Worm (Caenorhabditis elegans): ENCODE measurements around the gene C39D10.7.

ce11 chrX:7932453-7932852 is 18.7 kb upstream of the C39D10.7 start:
- TF ChIP-seq dmd-6 (GFP tag; IDR thresholded peaks at IDR 0.05): no peak
- no peak for TF ChIP-seq dmd-9 (GFP tag; IDR thresholded peaks at IDR 0.05)
- TF ChIP-seq nhr-11 (tag; optimal IDR thresholded peaks at IDR 0.05): no peak
- no peak for TF ChIP-seq zag-1 (tag; optimal IDR thresholded peaks at IDR 0.05)
- TF ChIP-seq ama-1 (optimal IDR thresholded peaks at IDR 0.05): no peak
- no peak for TF ChIP-seq mdl-1 (tag; optimal IDR thresholded peaks at IDR 0.05)
- TF ChIP-seq zfp-3 (GFP tag; conservative IDR thresholded peaks at IDR 0.05): no peak
- no peak for TF ChIP-seq duxl-1 (tag; optimal IDR thresholded peaks at IDR 0.05; ENCODE audit: poor library complexity)
- TF ChIP-seq pqm-1 (tag; optimal IDR thresholded peaks at IDR 0.05): no peak
